Worm (Caenorhabditis elegans) whole organism, midembryonic: ENCODE data around the gene twk-10.

Experiments
- T22C8.4 ChIP-seq: fragments of 200-800 bp; sonication (Bioruptor generic); IDR thresholded peaks from 2 replicates; pipeline ENCODE4 v1.3.6; 2022; ENCODE audit warnings: missing genetic modification characterization, missing compliant biosample characterization
- cog-1 ChIP-seq: sonication (generic microtip); optimal IDR thresholded peaks from 2 replicates; lab custom pipeline; 2016; ENCODE audit warnings: missing genetic modification characterization, missing compliant biosample characterization
- flt-1 ChIP-seq: fragments of 200-800 bp; sonication (Bioruptor generic); IDR thresholded peaks from 2 replicates; pipeline ENCODE4 v1.3.6; 2022; ENCODE audit warnings: missing genetic modification characterization, missing compliant biosample characterization
- klf-2 ChIP-seq: fragments of 200-800 bp; sonication (Bioruptor generic); conservative IDR thresholded peaks from 2 replicates; pipeline ENCODE4 v1.3.6; 2022; ENCODE audit warnings: missing genetic modification reagents, missing genetic modification characterization, missing compliant biosample characterization
- med-1 ChIP-seq: sonication (generic microtip); optimal IDR thresholded peaks from 2 replicates; lab custom pipeline; 2017; ENCODE audit warnings: missing genetic modification characterization, mild to moderate bottlenecking, missing compliant biosample characterization, antibody characterized with exemption, missing genetic modification reagents; ENCODE audit not compliant: insufficient read depth
- ref-1 ChIP-seq: fragments of 200-800 bp; sonication (Bioruptor generic); conservative IDR thresholded peaks from 2 replicates; pipeline ENCODE4 v1.3.6; 2022; ENCODE audit warnings: missing genetic modification reagents, missing genetic modification characterization, missing compliant biosample characterization
- tab-1 ChIP-seq: fragments of 200-800 bp; sonication (Bioruptor generic); IDR thresholded peaks from 2 replicates; pipeline ENCODE4 v1.3.6; 2022; ENCODE audit warnings: missing genetic modification characterization, missing compliant biosample characterization
- ztf-23 ChIP-seq: fragments of 200-800 bp; sonication (Bioruptor generic); IDR thresholded peaks from 2 replicates; pipeline ENCODE4 v1.3.6; 2022; ENCODE audit warnings: missing genetic modification reagents, missing genetic modification characterization, missing compliant biosample characterization
- ztf-29 ChIP-seq: fragments of 200-800 bp; sonication (Bioruptor generic); IDR thresholded peaks from 2 replicates; pipeline ENCODE4 v1.3.6; 2022; ENCODE audit warnings: missing genetic modification reagents, missing genetic modification characterization, missing compliant biosample characterization

Gene twk-10

DNA sequence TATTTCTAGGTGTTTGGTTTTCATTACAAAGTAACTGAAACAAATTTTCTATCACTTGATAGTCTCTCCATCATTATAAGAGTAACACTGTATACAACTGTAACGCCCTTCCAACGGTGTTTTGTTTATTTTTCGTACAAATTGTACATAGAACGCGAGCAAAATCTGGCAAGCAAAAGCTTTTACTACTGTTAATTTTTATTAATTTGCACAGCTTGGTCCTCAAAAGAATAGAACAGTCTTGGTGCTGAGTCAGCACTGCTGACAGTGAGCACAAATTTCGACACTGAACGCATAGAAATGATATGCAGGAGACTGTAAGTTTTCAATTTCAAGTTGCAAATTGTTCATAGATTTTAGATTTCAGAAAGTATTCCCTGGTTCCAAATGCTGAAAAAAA lies 38.1 kb downstream of the twk-10 start, which contains the start of gene ZK1055.2:
ZK1055.2 (plus strand) TSS at position 301 of the 400 bp plus-strand sequence.
- TF ChIP-seq cog-1 (tag; lab: Kevin White, UChicago) (no peak), tab-1 (no peak), ztf-29 (GFP tag; lab: Robert Waterston, UW) (no peak), klf-2 (GFP tag; lab: Robert Waterston, UW) (no peak)

DNA sequence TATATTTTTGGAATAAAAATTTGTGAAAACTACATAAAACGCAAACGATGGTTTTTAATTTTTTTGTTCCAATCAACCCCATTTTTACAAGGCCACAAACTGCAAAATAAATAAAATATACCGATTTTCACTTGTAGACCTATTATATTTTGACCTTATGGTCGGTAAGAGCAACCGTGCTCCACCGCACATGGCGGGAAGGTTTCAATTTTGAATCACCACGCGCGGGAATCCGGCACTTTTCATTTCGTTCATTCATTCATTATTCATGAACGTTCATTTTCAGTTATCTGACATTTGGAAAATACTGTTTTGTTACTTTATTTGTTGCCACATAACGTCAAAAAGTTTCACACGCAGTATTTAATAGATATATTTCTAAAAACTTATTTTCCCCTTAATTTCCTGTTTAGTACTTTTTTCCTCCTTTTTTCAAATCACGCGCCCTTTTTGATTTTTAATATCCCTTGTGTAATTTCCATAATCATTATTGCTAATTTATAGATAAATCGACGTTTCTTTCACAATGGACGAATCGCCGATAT lies 41.6 kb downstream of the twk-10 start, which contains the start of gene hcp-1:
hcp-1 (plus strand) TSS at position 495 of the 545 bp plus-strand sequence.
- TF ChIP-seq klf-2 (GFP tag; lab: Robert Waterston, UW) = no peak
- no peak for TF ChIP-seq cog-1 (tag; lab: Kevin White, UChicago)
- no peak for TF ChIP-seq med-1 (GFP tag; lab: Kevin White, UChicago)
- TF ChIP-seq ztf-29 (GFP tag; lab: Robert Waterston, UW) = no peak
- TF ChIP-seq ztf-23 (GFP tag; lab: Robert Waterston, UW) = no peak
- TF ChIP-seq flt-1 (GFP tag; lab: Robert Waterston, UW) = no peak
- TF ChIP-seq T22C8.4 (GFP tag; lab: Robert Waterston, UW) = no peak
- no peak for TF ChIP-seq tab-1
- no peak for TF ChIP-seq ref-1 (GFP tag; lab: Robert Waterston, UW)

DNA sequence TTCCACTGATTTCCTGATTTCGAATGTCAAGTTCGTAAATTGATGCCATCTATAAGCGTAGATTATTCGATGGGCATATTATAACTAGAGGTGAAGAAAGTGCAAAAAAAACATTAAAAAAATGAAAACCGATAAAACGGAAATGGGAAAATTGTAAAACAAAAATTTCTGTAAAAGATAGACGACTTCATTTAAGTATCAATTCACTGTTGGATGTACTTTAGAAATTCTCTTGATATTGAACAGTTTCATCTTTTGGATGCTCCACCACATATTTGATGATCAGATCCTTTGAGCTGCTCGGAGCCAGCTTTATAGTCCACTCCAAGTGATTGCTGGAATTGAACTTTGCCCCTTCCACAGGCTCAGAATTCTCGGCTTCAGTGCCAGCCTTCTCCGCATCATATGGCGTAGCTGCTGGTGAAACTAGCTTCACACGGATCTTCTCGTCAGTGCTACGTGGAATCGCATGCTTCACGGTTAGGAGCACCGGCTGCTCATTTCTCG lies 50.5 kb downstream of the twk-10 start, which contains the start of gene ZK1055.6:
ZK1055.6 (minus strand) TSS at position 51 of the 507 bp plus-strand sequence.
- TF ChIP-seq T22C8.4 (GFP tag; lab: Robert Waterston, UW) = no peak
- no peak for TF ChIP-seq ztf-23 (GFP tag; lab: Robert Waterston, UW)
- no peak for TF ChIP-seq cog-1 (tag; lab: Kevin White, UChicago)
- no peak for TF ChIP-seq ztf-29 (GFP tag; lab: Robert Waterston, UW)
- TF ChIP-seq klf-2 (GFP tag; lab: Robert Waterston, UW) = no peak
- no peak for TF ChIP-seq med-1 (GFP tag; lab: Kevin White, UChicago)
- TF ChIP-seq tab-1 = no peak
- no peak for TF ChIP-seq flt-1 (GFP tag; lab: Robert Waterston, UW)
- TF ChIP-seq ref-1 (GFP tag; lab: Robert Waterston, UW) = no peak

DNA sequence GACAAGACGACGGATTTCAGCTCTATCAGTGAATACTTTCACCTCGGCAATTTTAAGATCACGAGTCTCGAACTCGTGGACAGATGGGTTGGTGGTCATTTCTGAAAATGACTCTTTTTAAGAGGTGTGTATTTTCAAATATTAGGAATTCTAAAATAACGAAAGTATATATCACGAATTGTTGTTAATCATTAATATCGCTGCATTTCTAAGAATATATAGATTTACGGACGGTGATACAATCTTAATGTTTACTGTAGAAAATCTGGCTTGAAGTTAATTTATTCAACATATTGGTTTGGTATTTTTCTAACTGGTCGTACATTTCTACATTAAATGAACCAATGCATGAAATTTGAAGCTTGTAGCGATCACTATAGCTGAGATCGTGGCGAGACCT lies 53.1 kb downstream of the twk-10 start, which contains the start of gene ZK1055.7:
ZK1055.7 (minus strand) TSS at position 101 of the 400 bp plus-strand sequence.
- no peak for TF ChIP-seq flt-1 (GFP tag; lab: Robert Waterston, UW)
- TF ChIP-seq ztf-29 (GFP tag; lab: Robert Waterston, UW) = no peak
- no peak for TF ChIP-seq ztf-23 (GFP tag; lab: Robert Waterston, UW)
- TF ChIP-seq tab-1 = no peak

DNA sequence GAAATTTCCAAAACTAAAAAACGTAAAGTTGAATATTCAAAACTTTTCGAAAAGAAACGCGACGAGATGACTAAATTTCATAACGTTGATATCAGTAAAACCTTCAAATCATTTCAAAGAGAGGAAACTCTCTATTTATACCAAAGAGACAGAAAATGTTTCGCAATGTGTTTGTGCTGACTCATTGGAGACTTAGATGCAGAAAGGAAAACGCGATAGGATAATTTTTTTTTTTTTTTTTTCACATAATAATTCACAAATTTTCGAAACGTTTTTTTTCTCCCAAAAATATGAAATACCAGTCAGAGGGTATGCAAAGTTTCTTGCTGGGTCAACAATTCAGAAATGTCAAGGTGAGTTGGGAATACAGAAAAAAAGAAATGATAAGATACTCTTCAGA lies 54.1 kb downstream of the twk-10 start:
- no peak for TF ChIP-seq flt-1 (GFP tag; lab: Robert Waterston, UW)
- no peak for TF ChIP-seq T22C8.4 (GFP tag; lab: Robert Waterston, UW)
- no peak for TF ChIP-seq ztf-29 (GFP tag; lab: Robert Waterston, UW)
- no peak for TF ChIP-seq ref-1 (GFP tag; lab: Robert Waterston, UW)
- TF ChIP-seq klf-2 (GFP tag; lab: Robert Waterston, UW) = no peak
- no peak for TF ChIP-seq ztf-23 (GFP tag; lab: Robert Waterston, UW)
- no peak for TF ChIP-seq cog-1 (tag; lab: Kevin White, UChicago)
- no peak for TF ChIP-seq tab-1
- no peak for TF ChIP-seq med-1 (GFP tag; lab: Kevin White, UChicago)
